Fruit fly (Drosophila melanogaster): ENCODE data around the gene CG43354.
A peak's percentile ranks its signal among the peaks of the same experiment; 100 is the strongest.

The CG43354 gene

dm6 chr2L:18352808-18353207, 43.6 kb upstream of the CG43354 start (continued):
- TF ChIP-seq CG10669 (GFP tag; optimal IDR thresholded peaks at IDR 0.05) (peak; percentile 71), Eip93F (GFP tag; optimal IDR thresholded peaks at IDR 0.05) (no peak), CG4318 (GFP tag; optimal IDR thresholded peaks at IDR 0.05) (peak; percentile 32), CG3032 (tag; optimal IDR thresholded peaks at IDR 0.05) (peak; percentile 78), CG9139 (GFP tag; optimal IDR thresholded peaks at IDR 0.05) (peak; percentile 40), CG6808 (GFP tag; optimal IDR thresholded peaks at IDR 0.05) (peak; percentile 66), dsx (GFP tag; optimal IDR thresholded peaks at IDR 0.05; ENCODE audit: poor library complexity, severe bottlenecking) (peak; percentile 82), Met (GFP tag; optimal IDR thresholded peaks at IDR 0.05) (peak; percentile 62), net (GFP tag; optimal IDR thresholded peaks at IDR 0.05) (peak; percentile 70), CG8632 (GFP tag; optimal IDR thresholded peaks at IDR 0.05) (peak; percentile 63), svp (GFP tag) (no peak), Lpt (GFP tag; optimal IDR thresholded peaks at IDR 0.05) (peak; percentile 30), Ets21C (GFP tag; optimal IDR thresholded peaks at IDR 0.05) (peak; percentile 18), CG6792 (GFP tag; optimal IDR thresholded peaks at IDR 0.05) (peak; percentile 62), cyc (GFP tag; optimal IDR thresholded peaks at IDR 0.05) (peak; percentile 49), Hr39 (GFP tag; optimal IDR thresholded peaks at IDR 0.05) (peak; percentile 45), pdm3 (GFP tag; optimal IDR thresholded peaks at IDR 0.05) (peak; percentile 65), CG6854 (GFP tag; optimal IDR thresholded peaks at IDR 0.05) (no peak), CG15336 (GFP tag; IDR thresholded peaks at IDR 0.05) (no peak), spab (GFP tag; optimal IDR thresholded peaks at IDR 0.05) (peak; percentile 74), fd85E (GFP tag; optimal IDR thresholded peaks at IDR 0.05) (no peak), esn (GFP tag; optimal IDR thresholded peaks at IDR 0.05) (peak; percentile 70), CG11902 (GFP tag; optimal IDR thresholded peaks at IDR 0.05) (peak; percentile 45), Eip78C (GFP tag) (peak; percentile 95), Sox15 (GFP tag; optimal IDR thresholded peaks at IDR 0.05) (peak; percentile 21), topi (GFP tag; optimal IDR thresholded peaks at IDR 0.05) (peak; percentile 62), fkh (GFP tag; optimal IDR thresholded peaks at IDR 0.05) (no peak), Blimp-1 (GFP tag; optimal IDR thresholded peaks at IDR 0.05) (peak; percentile 10), Ets96B (tag; optimal IDR thresholded peaks at IDR 0.05) (peak; percentile 80)

DNA sequence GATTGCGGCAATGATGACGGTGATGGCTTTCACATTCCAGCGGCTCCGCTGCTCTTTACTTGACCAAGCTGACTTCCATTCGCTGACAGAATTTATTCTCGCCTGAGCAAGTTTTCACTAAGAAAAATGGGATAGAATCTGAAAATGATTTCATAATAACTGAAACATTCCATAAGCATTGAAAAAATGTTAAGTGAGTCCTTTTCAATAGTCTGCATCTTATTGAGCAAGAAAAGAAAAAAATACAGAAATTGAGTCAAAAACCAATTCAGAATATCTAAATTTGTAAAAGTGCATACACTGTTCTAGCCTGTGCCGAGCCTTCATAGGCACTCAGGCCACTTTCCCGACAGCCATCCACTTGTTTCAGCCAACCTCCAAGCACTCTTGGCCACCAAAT, 39.4 kb upstream of the CG43354 start:
- no peak for TF ChIP-seq CG7368 (GFP tag; optimal IDR thresholded peaks at IDR 0.05)
- TF ChIP-seq svp (GFP tag) = no peak
- no peak for TF ChIP-seq fd59A (GFP tag; optimal IDR thresholded peaks at IDR 0.05)
- peak in 1 of 2 experiments; percentile 66 for TF ChIP-seq salr (GFP tag; optimal IDR thresholded peaks at IDR 0.05)
- TF ChIP-seq topi (GFP tag; optimal IDR thresholded peaks at IDR 0.05) = no peak
- no peak for TF ChIP-seq CG6792 (GFP tag; optimal IDR thresholded peaks at IDR 0.05)
- TF ChIP-seq CG10669 (GFP tag; optimal IDR thresholded peaks at IDR 0.05) = peak; percentile 38
- peak; percentile 75 for TF ChIP-seq CG3919 (GFP tag; optimal IDR thresholded peaks at IDR 0.05)
- TF ChIP-seq fd85E (GFP tag; optimal IDR thresholded peaks at IDR 0.05) = no peak
- no peak for TF ChIP-seq Ets21C (GFP tag; optimal IDR thresholded peaks at IDR 0.05)
- TF ChIP-seq eg (GFP tag; IDR thresholded peaks at IDR 0.05) = peak; percentile 75
- peak; percentile 76 for TF ChIP-seq CG8119 (GFP tag; IDR thresholded peaks at IDR 0.05)
- TF ChIP-seq Hr38 (GFP tag; optimal IDR thresholded peaks at IDR 0.05) = no peak
- TF ChIP-seq cyc (GFP tag; optimal IDR thresholded peaks at IDR 0.05) = no peak
- no peak for TF ChIP-seq CG11294 (GFP tag; IDR thresholded peaks at IDR 0.05)
- no peak for TF ChIP-seq lz (GFP tag; optimal IDR thresholded peaks at IDR 0.05)
- TF ChIP-seq CG3032 (tag; optimal IDR thresholded peaks at IDR 0.05) = peak; percentile 21
- TF ChIP-seq fkh (GFP tag; optimal IDR thresholded peaks at IDR 0.05) = no peak
- peak; percentile 77 for TF ChIP-seq Eip78C (GFP tag)
- TF ChIP-seq CG6163 (GFP tag; IDR thresholded peaks at IDR 0.05) = peak; percentile 73
- TF ChIP-seq CG34406 (GFP tag; optimal IDR thresholded peaks at IDR 0.05) = no peak
- TF ChIP-seq Lpt (GFP tag; optimal IDR thresholded peaks at IDR 0.05) = peak; percentile 62
- TF ChIP-seq CG8319 (GFP tag; optimal IDR thresholded peaks at IDR 0.05) = no peak
- no peak for TF ChIP-seq vri (GFP tag; optimal IDR thresholded peaks at IDR 0.05)
- no peak for TF ChIP-seq CG11902 (GFP tag; optimal IDR thresholded peaks at IDR 0.05)
- TF ChIP-seq net (GFP tag; optimal IDR thresholded peaks at IDR 0.05) = no peak
- TF ChIP-seq Gug (GFP tag; IDR thresholded peaks at IDR 0.05) = peak; percentile 61
- TF ChIP-seq dac (GFP tag; optimal IDR thresholded peaks at IDR 0.05) = peak; percentile 2
- TF ChIP-seq Eip75B (GFP tag; optimal IDR thresholded peaks at IDR 0.05) = peak; percentile 45
- TF ChIP-seq CG8632 (GFP tag; optimal IDR thresholded peaks at IDR 0.05) = no peak
- no peak for TF ChIP-seq CG31627 (GFP tag; optimal IDR thresholded peaks at IDR 0.05)
- TF ChIP-seq Smox (GFP tag; optimal IDR thresholded peaks at IDR 0.05) = no peak
- no peak for TF ChIP-seq Sox102F (GFP tag; optimal IDR thresholded peaks at IDR 0.05)
- peak; percentile 49 for TF ChIP-seq Hr4 (GFP tag; optimal IDR thresholded peaks at IDR 0.05)
- no peak for TF ChIP-seq CG9139 (GFP tag; optimal IDR thresholded peaks at IDR 0.05)
- TF ChIP-seq Ets96B (tag; optimal IDR thresholded peaks at IDR 0.05) = peak; percentile 41
- peak; percentile 57 for TF ChIP-seq CG4318 (GFP tag; optimal IDR thresholded peaks at IDR 0.05)

All from whole organism, prepupa.